Worm (Caenorhabditis elegans): ENCODE measurements around the gene K02D10.1.

DNA sequence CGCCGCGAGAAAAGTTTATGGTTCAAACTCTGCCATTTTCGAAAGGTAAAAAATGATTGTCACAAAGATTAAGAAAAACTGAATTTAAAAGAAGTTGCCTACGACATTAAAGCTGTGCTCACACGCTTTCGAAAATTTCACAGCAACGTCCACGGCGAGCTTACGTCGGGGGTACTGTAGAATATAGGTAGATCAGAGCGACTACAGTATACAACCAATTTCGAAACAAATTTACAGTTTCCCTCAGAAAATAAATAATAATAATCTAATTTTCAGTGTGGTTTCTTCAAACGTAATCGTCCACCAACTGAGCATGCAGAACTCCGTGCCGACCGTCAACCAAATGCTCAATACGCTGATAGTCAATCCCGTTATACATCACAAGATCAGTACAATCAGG, 55.2 kb downstream of the K02D10.1 start:
- TF ChIP-seq rec-8 (tag; optimal IDR thresholded peaks at IDR 0.05) (no peak), xnd-1 (tag; optimal IDR thresholded peaks at IDR 0.05) (no peak), snpc-1.1 (tag; optimal IDR thresholded peaks at IDR 0.05; ENCODE audit: insufficient read depth) (no peak), lsy-27 (tag; optimal IDR thresholded peaks at IDR 0.05; ENCODE audit: borderline replicate concordance, insufficient read depth) (no peak), unc-130 (GFP tag; optimal IDR thresholded peaks at IDR 0.05) (no peak), lin-54 (GFP tag; optimal IDR thresholded peaks at IDR 0.05) (no peak), nfyb-1 (GFP tag; IDR thresholded peaks at IDR 0.05) (no peak), him-1 (tag; optimal IDR thresholded peaks at IDR 0.05) (no peak), ztf-28 (GFP tag; IDR thresholded peaks at IDR 0.05) (no peak), fkh-3 (tag; optimal IDR thresholded peaks at IDR 0.05) (no peak), snpc-1.3 (tag; optimal IDR thresholded peaks at IDR 0.05; ENCODE audit: insufficient read depth) (no peak), lsl-1 (GFP tag; optimal IDR thresholded peaks at IDR 0.05) (no peak)

All from whole organism, young adult.